Worm (Caenorhabditis elegans) whole organism, L2 larva: ENCODE data around the gene F01F1.11.

Experiments used
- C34F6.9 ChIP-seq: fragments of 150-350 bp; optimal IDR thresholded peaks from 2 replicates; lab custom pipeline; 2014; ENCODE audit warnings: missing biosample characterization, missing genetic modification characterization
- F13H6.1 ChIP-seq: sonication (generic microtip); optimal IDR thresholded peaks from 2 replicates; lab custom pipeline; 2016; ENCODE audit warnings: missing genetic modification characterization, missing compliant biosample characterization
- ZK546.5 ChIP-seq: sonication (generic microtip); optimal IDR thresholded peaks from 2 replicates; lab custom pipeline; 2017; ENCODE audit warnings: missing biosample characterization, missing genetic modification characterization
- ama-1 ChIP-seq: fragments of 150-350 bp; optimal IDR thresholded peaks from 2 replicates; lab custom pipeline; 2018; ENCODE audit warnings: inconsistent platforms
- blmp-1 ChIP-seq: sonication (generic microtip); optimal IDR thresholded peaks from 2 replicates; lab custom pipeline; 2017; ENCODE audit warnings: missing genetic modification characterization, mild to moderate bottlenecking, missing compliant biosample characterization, antibody characterized with exemption, moderate library complexity; ENCODE audit not compliant: insufficient read depth
- ceh-16 ChIP-seq: fragments of 150-350 bp; optimal IDR thresholded peaks from 2 replicates; lab custom pipeline; 2014; ENCODE audit warnings: missing biosample characterization, missing genetic modification characterization
- ceh-82 ChIP-seq: fragments of 150-350 bp; optimal IDR thresholded peaks from 2 replicates; lab custom pipeline; 2014; ENCODE audit warnings: missing biosample characterization, missing genetic modification characterization
- crh-2 ChIP-seq: sonication (generic microtip); optimal IDR thresholded peaks from 2 replicates; lab custom pipeline; 2017; ENCODE audit warnings: missing biosample characterization, missing genetic modification characterization
- egl-27 ChIP-seq: sonication (generic microtip); optimal IDR thresholded peaks from 3 replicates; lab custom pipeline; 2017; ENCODE audit warnings: missing biosample characterization, missing genetic modification reagents, missing genetic modification characterization
- elt-3 ChIP-seq: sonication (generic microtip); optimal IDR thresholded peaks from 2 replicates; lab custom pipeline; 2017; ENCODE audit warnings: missing biosample characterization, missing genetic modification characterization
- fos-1 ChIP-seq: fragments of 150-350 bp; optimal IDR thresholded peaks from 2 replicates; lab custom pipeline; 2014; ENCODE audit warnings: missing biosample characterization, missing genetic modification characterization
- gmeb-1 ChIP-seq: fragments of 150-350 bp; optimal IDR thresholded peaks from 2 replicates; lab custom pipeline; 2014; ENCODE audit warnings: missing biosample characterization, missing genetic modification characterization
- lin-11 ChIP-seq: fragments of 150-350 bp; sonication (generic microtip); optimal IDR thresholded peaks from 2 replicates; lab custom pipeline; 2014; ENCODE audit warnings: missing biosample characterization, missing genetic modification characterization, inconsistent platforms, mixed read lengths
- lin-13 ChIP-seq: fragments of 150-350 bp; optimal IDR thresholded peaks from 2 replicates; lab custom pipeline; 2014; ENCODE audit warnings: missing biosample characterization, missing genetic modification reagents, missing genetic modification characterization
- lin-39 ChIP-seq: fragments of 150-350 bp; optimal IDR thresholded peaks from 2 replicates; lab custom pipeline; 2014; ENCODE audit warnings: missing biosample characterization, missing genetic modification reagents, missing genetic modification characterization
- lsy-2 ChIP-seq, 2 experiments: fragments of 150-350 bp in 1 of 2; sonication (generic microtip) in 1 of 2; optimal IDR thresholded peaks; 2 replicates each; lab custom pipeline; 2014 to 2017; ENCODE audit warnings: missing biosample characterization in 2 of 2, missing genetic modification characterization in 2 of 2
- mbf-1 ChIP-seq: sonication (generic microtip); optimal IDR thresholded peaks from 2 replicates; lab custom pipeline; 2017; ENCODE audit warnings: missing biosample characterization, missing genetic modification characterization
- mdl-1 ChIP-seq, 2 experiments: fragments of 150-350 bp in 1 of 2; sonication (generic microtip) in 1 of 2; optimal IDR thresholded peaks; 2 replicates each; lab custom pipeline; 2017; ENCODE audit warnings: missing biosample characterization in 2 of 2, missing genetic modification characterization in 2 of 2
- nhr-12 ChIP-seq: fragments of 150-350 bp; optimal IDR thresholded peaks from 2 replicates; lab custom pipeline; 2014; ENCODE audit warnings: missing biosample characterization, missing genetic modification characterization
- nhr-129 ChIP-seq: fragments of 150-350 bp; optimal IDR thresholded peaks from 2 replicates; lab custom pipeline; 2014; ENCODE audit warnings: missing biosample characterization, missing genetic modification characterization
- nhr-21 ChIP-seq: fragments of 150-350 bp; optimal IDR thresholded peaks from 2 replicates; lab custom pipeline; 2014; ENCODE audit warnings: missing biosample characterization, missing genetic modification characterization
- nhr-237 ChIP-seq: fragments of 150-350 bp; optimal IDR thresholded peaks from 2 replicates; lab custom pipeline; 2014; ENCODE audit warnings: missing biosample characterization, missing genetic modification characterization
- nhr-25 ChIP-seq: fragments of 150-350 bp; sonication (generic microtip); optimal IDR thresholded peaks from 3 replicates; lab custom pipeline; 2014; ENCODE audit warnings: missing biosample characterization, missing genetic modification characterization
- peb-1 ChIP-seq: fragments of 150-350 bp; optimal IDR thresholded peaks from 2 replicates; lab custom pipeline; 2014; ENCODE audit warnings: missing biosample characterization, missing genetic modification characterization
- sem-4 ChIP-seq: fragments of 150-350 bp; optimal IDR thresholded peaks from 2 replicates; lab custom pipeline; 2014; ENCODE audit warnings: missing biosample characterization, missing genetic modification reagents, missing genetic modification characterization
- skn-1 ChIP-seq: sonication (generic microtip); optimal IDR thresholded peaks from 2 replicates; lab custom pipeline; 2017; ENCODE audit warnings: missing biosample characterization, missing genetic modification characterization
- sma-3 ChIP-seq: sonication (generic microtip); optimal IDR thresholded peaks from 2 replicates; lab custom pipeline; 2016; ENCODE audit warnings: missing genetic modification reagents, missing genetic modification characterization, missing compliant biosample characterization
- sma-9 ChIP-seq, 2 experiments: fragments of 150-350 bp in 1 of 2; sonication (generic microtip) in 1 of 2; optimal IDR thresholded peaks; 2 replicates each; lab custom pipeline; 2014 to 2016; ENCODE audit warnings: missing genetic modification characterization in 2 of 2, mild to moderate bottlenecking in 1 of 2, missing biosample characterization in 1 of 2, missing compliant biosample characterization in 1 of 2, missing genetic modification reagents in 1 of 2, moderate library complexity in 1 of 2
- snpc-4 ChIP-seq: fragments of 150-350 bp; optimal IDR thresholded peaks from 2 replicates; lab custom pipeline; 2014; ENCODE audit warnings: missing biosample characterization, missing genetic modification characterization
- unc-39 ChIP-seq: fragments of 150-350 bp; optimal IDR thresholded peaks from 2 replicates; lab custom pipeline; 2014; ENCODE audit warnings: missing biosample characterization, missing genetic modification characterization
- unc-55 ChIP-seq: fragments of 150-350 bp; sonication (generic microtip); optimal IDR thresholded peaks from 3 replicates; lab custom pipeline; 2014; ENCODE audit warnings: missing biosample characterization, missing genetic modification reagents, missing genetic modification characterization
- zag-1 ChIP-seq: fragments of 150-350 bp; optimal IDR thresholded peaks from 2 replicates; lab custom pipeline; 2014; ENCODE audit warnings: missing biosample characterization, missing genetic modification characterization
- ztf-1 ChIP-seq: fragments of 200-800 bp; sonication (Bioruptor generic); conservative IDR thresholded peaks from 2 replicates; pipeline ENCODE4 v1.3.6; 2022; ENCODE audit warnings: missing genetic modification characterization, missing compliant biosample characterization
- ztf-4 ChIP-seq: fragments of 150-350 bp; optimal IDR thresholded peaks from 2 replicates; lab custom pipeline; 2014; ENCODE audit warnings: missing biosample characterization, missing genetic modification characterization

Gene F01F1.11

DNA sequence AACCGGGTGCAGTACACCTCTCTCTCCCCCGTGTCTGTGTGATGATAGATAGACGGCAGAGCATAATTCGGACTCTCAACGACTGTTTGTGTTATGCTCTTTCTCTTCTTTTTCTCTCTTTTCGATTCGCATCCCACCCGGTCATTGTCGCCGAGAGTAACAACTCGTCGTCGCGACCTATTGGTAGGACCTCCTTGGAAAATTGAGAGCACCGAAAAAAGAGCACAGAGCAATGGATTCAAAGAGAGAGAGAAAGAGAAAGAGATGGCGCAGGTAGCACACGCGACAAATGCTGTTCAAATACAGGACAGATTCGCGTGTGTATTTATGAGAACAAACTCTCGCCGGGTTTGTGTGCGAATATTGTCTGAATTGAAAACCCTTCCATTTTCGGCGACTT lies 28.0 kb downstream of the F01F1.11 start:
- TF ChIP-seq nhr-237 (tag; lab: Kevin White, UChicago) (no peak), sem-4 (no peak), nhr-12 (tag; lab: Kevin White, UChicago) (no peak), ztf-1 (GFP tag; lab: Robert Waterston, UW) (no peak), lin-11 (tag; lab: Kevin White, UChicago) (no peak), C34F6.9 (tag; lab: Kevin White, UChicago) (no peak), egl-27 (no peak), elt-3 (no peak), peb-1 (no peak), crh-2 (tag; lab: Kevin White, UChicago) (no peak), sma-3 (GFP tag; lab: Kevin White, UChicago) (no peak), unc-39 (tag; lab: Kevin White, UChicago) (no peak), ZK546.5 (no peak), unc-55 (GFP tag; lab: Kevin White, UChicago) (no peak), zag-1 (tag; lab: Kevin White, UChicago) (no peak), F13H6.1 (tag; lab: Kevin White, UChicago) (peak; percentile 62), nhr-129 (tag; lab: Kevin White, UChicago) (peak; percentile 70), snpc-4 (tag; lab: Kevin White, UChicago) (no peak), nhr-21 (tag; lab: Kevin White, UChicago) (no peak), lsy-2 (tag; optimal IDR thresholded peaks at IDR 0.05; lab: Kevin White, UChicago) (peak in 1 of 2 experiments; percentile 8), lin-39 (tag; lab: Kevin White, UChicago) (no peak), mdl-1 (tag; optimal IDR thresholded peaks at IDR 0.05; lab: Kevin White, UChicago) (peak in 1 of 2 experiments; percentile 18)

DNA sequence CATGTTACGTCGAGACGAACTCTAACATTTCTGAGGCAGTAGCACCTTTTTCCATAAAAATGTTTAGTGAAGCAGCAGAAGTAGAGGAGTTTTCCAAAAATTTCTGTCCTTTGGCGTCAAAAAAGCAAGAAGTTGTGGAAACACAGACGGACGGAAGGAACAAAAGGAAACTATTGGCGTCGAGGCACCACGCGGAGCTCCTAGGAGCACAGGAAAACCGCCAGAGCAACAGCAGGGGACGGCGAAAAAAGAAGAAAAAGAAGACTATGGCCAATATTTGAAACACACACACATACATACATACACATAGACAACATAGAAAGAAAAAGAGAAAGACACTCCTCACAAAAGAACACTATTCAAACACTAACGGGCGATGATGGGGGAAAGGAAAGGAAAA lies 28.8 kb downstream of the F01F1.11 start:
- TF ChIP-seq C34F6.9 (tag; lab: Kevin White, UChicago) (peak; percentile 37), unc-39 (tag; lab: Kevin White, UChicago) (no peak), unc-55 (GFP tag; lab: Kevin White, UChicago) (peak; percentile 47), ceh-82 (tag; lab: Kevin White, UChicago) (no peak)
- TF ChIP-seq, all 48 proteins: peak for 2

DNA sequence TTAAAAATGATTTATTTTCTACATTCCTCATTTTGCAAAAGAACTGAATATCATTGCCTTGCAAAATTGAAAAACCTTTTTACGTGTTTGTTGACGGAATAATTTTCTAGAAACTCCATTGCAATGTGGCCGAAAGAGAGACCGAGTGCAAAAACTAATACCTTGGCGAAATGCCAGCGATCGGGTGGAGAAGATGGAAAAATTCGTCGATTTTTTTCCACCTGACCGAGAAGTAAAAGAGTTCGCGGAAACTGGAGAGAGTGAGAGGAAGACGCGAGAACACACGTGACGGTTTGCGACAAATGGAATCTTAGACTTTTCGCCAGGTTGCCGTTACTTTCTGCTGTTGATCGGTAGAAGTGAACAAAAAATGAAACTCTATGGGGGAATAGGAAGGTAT lies 30.0 kb downstream of the F01F1.11 start:
- peak; percentile 63 for TF ChIP-seq nhr-25 (tag; lab: Kevin White, UChicago)
- no peak for TF ChIP-seq egl-27
- TF ChIP-seq sma-9 (GFP tag; optimal IDR thresholded peaks at IDR 0.05; lab: Kevin White, UChicago): peak; percentile 73
- no peak for TF ChIP-seq sma-9 (tag; optimal IDR thresholded peaks at IDR 0.05; lab: Kevin White, UChicago)
- TF ChIP-seq crh-2 (tag; lab: Kevin White, UChicago): peak; percentile 9
- TF ChIP-seq F13H6.1 (tag; lab: Kevin White, UChicago): peak; percentile 25
- TF ChIP-seq lsy-2 (tag; optimal IDR thresholded peaks at IDR 0.05; lab: Kevin White, UChicago): peak in 1 of 2 experiments; percentile 52
- TF ChIP-seq nhr-21 (tag; lab: Kevin White, UChicago): peak; percentile 47
- TF ChIP-seq mdl-1 (tag; optimal IDR thresholded peaks at IDR 0.05; lab: Kevin White, UChicago): peak; percentile 42 to 63
- peak; percentile 78 for TF ChIP-seq nhr-129 (tag; lab: Kevin White, UChicago)
- TF ChIP-seq gmeb-1 (tag; lab: Kevin White, UChicago): peak; percentile 32
- no peak for TF ChIP-seq mbf-1
- peak; percentile 37 for TF ChIP-seq sem-4
- TF ChIP-seq fos-1: peak; percentile 19
- peak; percentile 58 for TF ChIP-seq ama-1
- TF ChIP-seq lin-11 (tag; lab: Kevin White, UChicago): peak; percentile 12
- no peak for TF ChIP-seq lin-13 (GFP tag; lab: Kevin White, UChicago)
- TF ChIP-seq sma-3 (GFP tag; lab: Kevin White, UChicago): peak; percentile 39
- TF ChIP-seq ceh-16 (tag; lab: Kevin White, UChicago): no peak
- TF ChIP-seq C34F6.9 (tag; lab: Kevin White, UChicago): peak; percentile 44
- TF ChIP-seq skn-1 (tag; lab: Kevin White, UChicago): no peak
- TF ChIP-seq blmp-1 (tag; lab: Kevin White, UChicago): peak; percentile 48

DNA sequence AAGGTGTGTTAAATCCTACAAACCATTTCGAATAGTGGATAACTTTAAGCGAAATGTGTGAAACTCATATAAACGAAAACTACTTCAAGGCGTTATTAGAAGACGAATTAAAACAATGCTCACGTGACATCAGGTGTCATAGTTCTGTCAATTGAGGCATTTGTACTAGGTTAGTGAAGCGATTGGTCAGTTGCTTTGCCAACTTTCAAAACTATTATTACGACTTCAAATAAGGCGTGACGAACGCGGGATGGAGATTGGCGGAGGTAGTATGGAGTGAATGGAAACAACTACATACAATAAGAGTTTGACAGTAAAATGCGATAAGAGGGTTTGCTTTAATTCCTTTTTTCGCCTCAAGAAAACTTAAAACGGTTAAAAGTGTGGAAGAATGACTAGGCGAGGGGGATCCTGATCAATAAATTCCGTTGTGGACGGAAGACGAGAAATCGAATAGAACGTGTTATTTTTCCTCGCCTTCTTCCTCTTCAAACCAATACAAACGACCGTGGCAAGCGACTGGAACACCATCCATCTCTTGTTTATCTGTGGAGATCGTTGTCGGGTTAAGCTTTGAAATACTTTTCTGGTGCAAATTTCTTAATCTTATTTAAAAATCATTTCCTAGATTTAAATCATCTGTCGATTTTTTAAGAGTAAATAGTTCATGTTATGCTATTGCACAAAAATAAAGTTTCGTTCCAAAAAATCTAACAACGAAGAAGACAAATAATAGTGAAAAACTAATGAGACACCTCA lies 30.7 kb downstream of the F01F1.11 start:
- TF ChIP-seq ztf-4 (tag; lab: Kevin White, UChicago) (no peak), nhr-237 (tag; lab: Kevin White, UChicago) (no peak), gmeb-1 (tag; lab: Kevin White, UChicago) (peak; percentile 28), crh-2 (tag; lab: Kevin White, UChicago) (no peak), sma-3 (GFP tag; lab: Kevin White, UChicago) (no peak)
- TF ChIP-seq, all 48 proteins: peak for 1
